Worm (Caenorhabditis elegans): ENCODE data around the gene srp-8.

- peak; percentile 22 for TF ChIP-seq ama-1 (optimal IDR thresholded peaks at IDR 0.05)
- TF ChIP-seq ceh-36 (tag; optimal IDR thresholded peaks at IDR 0.05) = no peak
These were observed 39.9 kb downstream of the srp-8 start for ce11 chrV:8223417-8223816.

Data from whole organism, early embryonic.